4 fruit fly cellular contexts compared by ENCODE assay signal in genomic region chr2L:21071435-21071834, dm6.
TF ChIP-seq lines count a peak whose summit lies in the region.

TSS of gene CG9265 (minus strand) at chr2L:21071502.

- no peak for TF ChIP-seq CTCF in whole organism, embryonic (GFP tag; optimal IDR thresholded peaks at IDR 0.05; lab: Kevin White, UChicago)

TF ChIP-seq in whole organism, adult, 20 proteins besides CTCF, POLR2A, EP300 and RAD21:
- TF ChIP-seq Hr96 (GFP tag; optimal IDR thresholded peaks at IDR 0.05; lab: Kevin White, UChicago) (no peak), CG12768 (GFP tag; optimal IDR thresholded peaks at IDR 0.05; lab: Kevin White, UChicago) (no peak), cnc (optimal IDR thresholded peaks at IDR 0.05; lab: Kevin White, UChicago) (no peak), CG5204 (GFP tag; optimal IDR thresholded peaks at IDR 0.05; lab: Kevin White, UChicago) (peak; percentile 31), bab1 (GFP tag; optimal IDR thresholded peaks at IDR 0.05; lab: Kevin White, UChicago) (no peak), cic (GFP tag; optimal IDR thresholded peaks at IDR 0.05; lab: Kevin White, UChicago) (no peak), CG1620 (GFP tag; optimal IDR thresholded peaks at IDR 0.05; lab: Kevin White, UChicago) (no peak), CG33017 (tag; optimal IDR thresholded peaks at IDR 0.05; lab: Kevin White, UChicago) (no peak), CG14711 (tag; optimal IDR thresholded peaks at IDR 0.05; lab: Kevin White, UChicago) (peak; percentile 72), Mnt (GFP tag; optimal IDR thresholded peaks at IDR 0.05; lab: Kevin White, UChicago) (no peak)

TF ChIP-seq in whole organism, embryonic, 481 proteins besides CTCF, POLR2A, EP300 and RAD21 (continues in another document):
- TF ChIP-seq ci (GFP tag; IDR thresholded peaks at IDR 0.05; lab: Robert Waterston, UW) (no peak), unc-4 (GFP tag; IDR thresholded peaks at IDR 0.05; lab: Robert Waterston, UW; ENCODE audit: partially characterized antibody) (no peak), Bteb2 (GFP tag; optimal IDR thresholded peaks at IDR 0.05; lab: Kevin White, UChicago) (no peak), Hr51 (GFP tag; optimal IDR thresholded peaks at IDR 0.05; lab: Kevin White, UChicago) (peak in 1 of 2 experiments; percentile 3), CG2120 (GFP tag; optimal IDR thresholded peaks at IDR 0.05; lab: Kevin White, UChicago) (peak; percentile 46), aop (GFP tag; IDR thresholded peaks at IDR 0.05; lab: Robert Waterston, UW) (no peak), mam (GFP tag; optimal IDR thresholded peaks at IDR 0.05; lab: Kevin White, UChicago) (peak; percentile 22), CG9437 (GFP tag; optimal IDR thresholded peaks at IDR 0.05; lab: Kevin White, UChicago) (no peak), corto (GFP tag; optimal IDR thresholded peaks at IDR 0.05; lab: Kevin White, UChicago) (no peak), fd64A (GFP tag; optimal IDR thresholded peaks at IDR 0.05; lab: Kevin White, UChicago) (no peak), CG14014 (GFP tag; IDR thresholded peaks at IDR 0.05; lab: Robert Waterston, UW) (no peak), Rfx (GFP tag; IDR thresholded peaks at IDR 0.05; lab: Robert Waterston, UW) (peak; percentile 42), CG3995 (GFP tag; optimal IDR thresholded peaks at IDR 0.05; lab: Kevin White, UChicago) (peak; percentile 81), toy (GFP tag; IDR thresholded peaks at IDR 0.05; lab: Robert Waterston, UW) (no peak), CG9609 (GFP tag; optimal IDR thresholded peaks at IDR 0.05; lab: Kevin White, UChicago) (no peak), hkb (optimal IDR thresholded peaks at IDR 0.05; lab: Kevin White, UChicago) (no peak), hkb (GFP tag; IDR thresholded peaks at IDR 0.05; lab: Robert Waterston, UW) (no peak), ewg (GFP tag; optimal IDR thresholded peaks at IDR 0.05; lab: Kevin White, UChicago) (peak; percentile 91), CG18262 (tag; optimal IDR thresholded peaks at IDR 0.05; lab: Kevin White, UChicago) (no peak), sisA (GFP tag; IDR thresholded peaks at IDR 0.05; lab: Robert Waterston, UW) (no peak), Ptx1 (GFP tag; IDR thresholded peaks at IDR 0.05; lab: Robert Waterston, UW) (no peak), sob (GFP tag; IDR thresholded peaks at IDR 0.05; lab: Robert Waterston, UW) (no peak), Taf1 (GFP tag; IDR thresholded peaks at IDR 0.05; lab: Robert Waterston, UW) (no peak), CG14965 (GFP tag; optimal IDR thresholded peaks at IDR 0.05; lab: Kevin White, UChicago; ENCODE audit: borderline replicate concordance) (no peak), Gug (GFP tag; IDR thresholded peaks at IDR 0.05; lab: Robert Waterston, UW) (no peak), slbo (GFP tag; IDR thresholded peaks at IDR 0.05; lab: Robert Waterston, UW) (peak; percentile 62), dmrt11E (tag; optimal IDR thresholded peaks at IDR 0.05; lab: Kevin White, UChicago) (no peak), Chrac-16 (GFP tag; optimal IDR thresholded peaks at IDR 0.05; lab: Kevin White, UChicago) (no peak), Dbx (GFP tag; IDR thresholded peaks at IDR 0.05; lab: Robert Waterston, UW) (0 out of 3 replicates have a peak, but pooled peaks have one; percentile 25)

TF ChIP-seq in whole organism, prepupa, 60 proteins besides CTCF, POLR2A, EP300 and RAD21:
- no peak for TF ChIP-seq fd59A (GFP tag; optimal IDR thresholded peaks at IDR 0.05; lab: Kevin White, UChicago)
- TF ChIP-seq fkh (GFP tag; optimal IDR thresholded peaks at IDR 0.05; lab: Kevin White, UChicago): no peak
- peak; percentile 6 for TF ChIP-seq lz (GFP tag; optimal IDR thresholded peaks at IDR 0.05; lab: Kevin White, UChicago)
- no peak for TF ChIP-seq vri (GFP tag; optimal IDR thresholded peaks at IDR 0.05; lab: Kevin White, UChicago)
- TF ChIP-seq CG9139 (GFP tag; optimal IDR thresholded peaks at IDR 0.05; lab: Kevin White, UChicago): no peak
- TF ChIP-seq CG6163 (GFP tag; IDR thresholded peaks at IDR 0.05; lab: Robert Waterston, UW): 0 out of 3 replicates have a peak, but pooled peaks have one; percentile 26
- peak; percentile 27 for TF ChIP-seq Eip78C (GFP tag; lab: Kevin White, UChicago)
- no peak for TF ChIP-seq CG11294 (GFP tag; IDR thresholded peaks at IDR 0.05; lab: Robert Waterston, UW)

TF ChIP-seq in whole organism, wandering third instar larva, 38 proteins besides CTCF, POLR2A, EP300 and RAD21:
- peak; percentile 18 for TF ChIP-seq rgr (GFP tag; optimal IDR thresholded peaks at IDR 0.05; lab: Kevin White, UChicago)
- TF ChIP-seq woc (GFP tag; optimal IDR thresholded peaks at IDR 0.05; lab: Kevin White, UChicago): peak; percentile 9
- no peak for TF ChIP-seq Myc (optimal IDR thresholded peaks at IDR 0.05; lab: Kevin White, UChicago)
- TF ChIP-seq Hr83 (GFP tag; optimal IDR thresholded peaks at IDR 0.05; lab: Kevin White, UChicago; ENCODE audit: poor library complexity, severe bottlenecking): peak; percentile 23
